Worm (Caenorhabditis elegans): ENCODE data around the gene T02E9.5.
A peak's percentile ranks its signal among the peaks of the same experiment; 100 is the strongest.

Gene T02E9.5

ce11 chrV:11308915-11309314, 33.1 kb upstream of the T02E9.5 start (continued):
- TF ChIP-seq ets-4 (tag; optimal IDR thresholded peaks at IDR 0.05) = no peak

DNA sequence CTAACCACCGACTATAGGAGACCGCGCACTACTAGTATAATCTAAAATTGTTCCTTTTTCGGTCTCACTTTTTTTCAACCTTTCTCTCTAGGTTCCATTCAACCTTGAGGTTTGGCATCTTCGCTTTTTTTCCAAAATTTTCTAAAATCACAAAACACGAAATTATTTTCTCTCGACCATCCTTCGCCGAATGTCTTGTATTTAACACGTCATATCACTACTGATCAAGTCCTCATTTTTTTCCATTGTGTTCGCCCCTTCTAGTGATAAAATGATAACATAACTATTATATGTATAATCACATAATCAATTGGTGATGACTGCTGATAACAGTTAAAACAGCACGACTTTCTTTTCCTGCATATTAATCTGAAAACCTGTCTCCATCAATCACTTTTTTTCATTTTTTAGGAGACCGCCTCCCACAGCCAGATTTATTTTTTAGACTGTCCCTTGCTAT, 31.0 kb upstream of the T02E9.5 start, which contains the start of gene T03F7.7:
Gene T03F7.7, plus strand, starts transcription at position 410 of the 460 bp plus-strand sequence.
- TF ChIP-seq elt-2 (tag; optimal IDR thresholded peaks at IDR 0.05) (peak; percentile 95), syd-9 (tag; optimal IDR thresholded peaks at IDR 0.05) (no peak)

ce11 chrV:11312904-11313303, 29.1 kb upstream of the T02E9.5 start:
- TF ChIP-seq ttx-3 (tag; optimal IDR thresholded peaks at IDR 0.05) (no peak), dve-1 (tag; optimal IDR thresholded peaks at IDR 0.05) (no peak), K02D7.2 (tag; optimal IDR thresholded peaks at IDR 0.05) (no peak), C38D4.7 (GFP tag; optimal IDR thresholded peaks at IDR 0.05) (no peak), elt-4 (tag; optimal IDR thresholded peaks at IDR 0.05) (no peak), npax-4 (tag; optimal IDR thresholded peaks at IDR 0.05) (no peak), pros-1 (tag; optimal IDR thresholded peaks at IDR 0.05) (no peak), ceh-24 (tag; optimal IDR thresholded peaks at IDR 0.05) (no peak)

ce11 chrV:11314025-11314880, 27.8 kb upstream of the T02E9.5 start:
- peak; percentile 99 for TF ChIP-seq lim-6 (tag; optimal IDR thresholded peaks at IDR 0.05)
- peak; percentile 97 for TF ChIP-seq ceh-22 (tag; optimal IDR thresholded peaks at IDR 0.05)
- peak; percentile 76 for TF ChIP-seq pax-1 (tag; optimal IDR thresholded peaks at IDR 0.05)
- peak; percentile 97 for TF ChIP-seq npax-4 (tag; optimal IDR thresholded peaks at IDR 0.05)
- peak; percentile 86 for TF ChIP-seq unc-42 (tag; optimal IDR thresholded peaks at IDR 0.05)
- peak; percentile 98 for TF ChIP-seq sox-2 (GFP tag; IDR thresholded peaks at IDR 0.05)
- TF ChIP-seq tbx-7 (tag; optimal IDR thresholded peaks at IDR 0.05) = peak; percentile 77
- no peak for TF ChIP-seq ama-1 (optimal IDR thresholded peaks at IDR 0.05)
- peak; percentile 91 for TF ChIP-seq odd-2 (tag; optimal IDR thresholded peaks at IDR 0.05)
- TF ChIP-seq hlh-30 (tag; optimal IDR thresholded peaks at IDR 0.05; ENCODE audit: insufficient read depth) = peak; percentile 98
- TF ChIP-seq pros-1 (tag; optimal IDR thresholded peaks at IDR 0.05) = peak; percentile 90
- TF ChIP-seq rnt-1 (tag; optimal IDR thresholded peaks at IDR 0.05) = peak; percentile 98
- TF ChIP-seq pqm-1 (tag; optimal IDR thresholded peaks at IDR 0.05) = peak; percentile 98
- peak; percentile 100 for TF ChIP-seq ceh-6 (GFP tag; optimal IDR thresholded peaks at IDR 0.05)
- peak; percentile 100 for TF ChIP-seq pat-9 (tag; optimal IDR thresholded peaks at IDR 0.05)
- TF ChIP-seq pha-4 (tag; optimal IDR thresholded peaks at IDR 0.05) = no peak
- TF ChIP-seq pha-2 (tag; optimal IDR thresholded peaks at IDR 0.05) = peak; percentile 96
- TF ChIP-seq syd-9 (tag; optimal IDR thresholded peaks at IDR 0.05) = peak; percentile 97
- peak; percentile 98 for TF ChIP-seq dmd-4 (tag; optimal IDR thresholded peaks at IDR 0.05; ENCODE audit: borderline replicate concordance)
- peak; percentile 100 for TF ChIP-seq K02D7.2 (tag; optimal IDR thresholded peaks at IDR 0.05)
- peak; percentile 90 for TF ChIP-seq zip-5 (tag; optimal IDR thresholded peaks at IDR 0.05)
- peak; percentile 96 for TF ChIP-seq ceh-30 (tag; optimal IDR thresholded peaks at IDR 0.05)
- peak; percentile 98 for TF ChIP-seq unc-86 (tag; optimal IDR thresholded peaks at IDR 0.05)
- peak; percentile 99 for TF ChIP-seq gmeb-2 (tag; optimal IDR thresholded peaks at IDR 0.05)
- peak; percentile 96 for TF ChIP-seq fkh-6 (tag; optimal IDR thresholded peaks at IDR 0.05)
- TF ChIP-seq hlh-15 (tag; optimal IDR thresholded peaks at IDR 0.05) = peak; percentile 98
- TF ChIP-seq unc-3 (GFP tag; conservative IDR thresholded peaks at IDR 0.05) = peak; percentile 99
- TF ChIP-seq unc-3 (tag; optimal IDR thresholded peaks at IDR 0.05) = peak; percentile 95
- peak; percentile 97 for TF ChIP-seq ceh-24 (tag; optimal IDR thresholded peaks at IDR 0.05)
- TF ChIP-seq che-1 (tag; optimal IDR thresholded peaks at IDR 0.05) = peak; percentile 98
- peak; percentile 92 for TF ChIP-seq pag-3 (tag; optimal IDR thresholded peaks at IDR 0.05; ENCODE audit: borderline replicate concordance)
- peak; percentile 99 for TF ChIP-seq ceh-2 (tag; optimal IDR thresholded peaks at IDR 0.05)
- TF ChIP-seq ceh-31 (tag; optimal IDR thresholded peaks at IDR 0.05) = peak; percentile 96
- peak; percentile 97 for TF ChIP-seq hlh-8 (tag; optimal IDR thresholded peaks at IDR 0.05)
- peak; percentile 99 for TF ChIP-seq ceh-19 (GFP tag; optimal IDR thresholded peaks at IDR 0.05)
- peak; percentile 96 for TF ChIP-seq ceh-18 (tag; optimal IDR thresholded peaks at IDR 0.05)
- peak; percentile 99 for TF ChIP-seq tbx-2 (tag; optimal IDR thresholded peaks at IDR 0.05)
- peak; percentile 99 for TF ChIP-seq dve-1 (tag; optimal IDR thresholded peaks at IDR 0.05)
- peak; percentile 96 for TF ChIP-seq fax-1 (tag; optimal IDR thresholded peaks at IDR 0.05)

Measured in whole organism, late embryonic.